Fruit fly (Drosophila melanogaster) whole organism, prepupa: ENCODE results near the gene CG4259.

ENCODE experiments used
- CG1621 ChIP-seq: fragments of 200-800 bp; sonication (Bioruptor generic); optimal IDR thresholded peaks from 3 replicates; lab custom pipeline; 2018; ENCODE audit warnings: missing biosample characterization, mild to moderate bottlenecking, missing genetic modification characterization
- CG8319 ChIP-seq: fragments of 200-800 bp; sonication (Bioruptor generic); optimal IDR thresholded peaks from 3 replicates; lab custom pipeline; 2016; ENCODE audit warnings: missing biosample characterization, missing genetic modification characterization

- TF ChIP-seq CG8319 (GFP tag; lab: Kevin White, UChicago), result no peak
- no peak for TF ChIP-seq CG1621 (tag; lab: Kevin White, UChicago)
Measured at dm6 chr2L:2084349-2084748, 44.7 kb downstream of the CG4259 start.
